Worm (Caenorhabditis elegans) whole organism, L2 larva: Measurements from ENCODE around the gene cids-1.

Experiments used
- ZK546.5 ChIP-seq: sonication (generic microtip); optimal IDR thresholded peaks from 2 replicates; lab custom pipeline; 2017; ENCODE audit warnings: missing biosample characterization, missing genetic modification characterization
- ceh-16 ChIP-seq: fragments of 150-350 bp; optimal IDR thresholded peaks from 2 replicates; lab custom pipeline; 2014; ENCODE audit warnings: missing biosample characterization, missing genetic modification characterization
- egl-27 ChIP-seq: sonication (generic microtip); optimal IDR thresholded peaks from 3 replicates; lab custom pipeline; 2017; ENCODE audit warnings: missing biosample characterization, missing genetic modification reagents, missing genetic modification characterization
- elt-3 ChIP-seq: sonication (generic microtip); optimal IDR thresholded peaks from 2 replicates; lab custom pipeline; 2017; ENCODE audit warnings: missing biosample characterization, missing genetic modification characterization
- lin-39 ChIP-seq: fragments of 150-350 bp; optimal IDR thresholded peaks from 2 replicates; lab custom pipeline; 2014; ENCODE audit warnings: missing biosample characterization, missing genetic modification reagents, missing genetic modification characterization
- nhr-237 ChIP-seq: fragments of 150-350 bp; optimal IDR thresholded peaks from 2 replicates; lab custom pipeline; 2014; ENCODE audit warnings: missing biosample characterization, missing genetic modification characterization
- nhr-25 ChIP-seq: fragments of 150-350 bp; sonication (generic microtip); optimal IDR thresholded peaks from 3 replicates; lab custom pipeline; 2014; ENCODE audit warnings: missing biosample characterization, missing genetic modification characterization
- sma-9 ChIP-seq, 2 experiments: fragments of 150-350 bp in 1 of 2; sonication (generic microtip) in 1 of 2; optimal IDR thresholded peaks; 2 replicates each; lab custom pipeline; 2014 to 2016; ENCODE audit warnings: missing genetic modification characterization in 2 of 2, mild to moderate bottlenecking in 1 of 2, missing biosample characterization in 1 of 2, missing compliant biosample characterization in 1 of 2, missing genetic modification reagents in 1 of 2, moderate library complexity in 1 of 2
- unc-39 ChIP-seq: fragments of 150-350 bp; optimal IDR thresholded peaks from 2 replicates; lab custom pipeline; 2014; ENCODE audit warnings: missing biosample characterization, missing genetic modification characterization

DNA sequence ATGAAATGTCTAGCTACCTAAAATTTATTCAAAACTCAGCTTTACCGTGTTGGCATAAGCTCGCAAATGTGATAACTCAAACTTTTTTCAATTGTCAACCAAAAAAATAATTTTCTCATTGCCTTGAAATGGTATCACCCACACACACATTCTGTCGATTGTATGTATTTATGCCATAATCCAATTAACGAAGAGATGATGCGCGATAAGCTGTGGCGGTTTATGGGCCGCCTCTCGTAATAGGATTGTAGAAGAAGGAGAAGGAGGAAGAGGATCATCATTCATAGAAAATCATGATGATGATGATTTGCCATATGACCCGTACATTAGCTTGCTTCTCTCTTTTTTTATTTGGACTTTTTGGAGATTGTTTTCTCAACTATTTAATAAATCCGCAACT, 44.9 kb downstream of the cids-1 start:
- TF ChIP-seq nhr-25 (tag; lab: Kevin White, UChicago) (no peak), lin-39 (tag; lab: Kevin White, UChicago) (no peak), nhr-237 (no peak), elt-3 (tag; lab: Kevin White, UChicago) (no peak), ceh-16 (tag; lab: Kevin White, UChicago) (no peak), egl-27 (tag; lab: Kevin White, UChicago) (no peak), unc-39 (tag; lab: Kevin White, UChicago) (no peak), sma-9 (GFP tag; optimal IDR thresholded peaks at IDR 0.05; lab: Kevin White, UChicago) (no peak), sma-9 (tag; optimal IDR thresholded peaks at IDR 0.05; lab: Kevin White, UChicago) (no peak), ZK546.5 (tag; lab: Kevin White, UChicago) (no peak)
